Fruit fly (Drosophila melanogaster) whole organism, embryonic: ENCODE results near the gene CG8563.

Experiments
- CG11085 ChIP-seq: fragments of 200-800 bp; sonication (Bioruptor generic); IDR thresholded peaks from 2 replicates; pipeline ENCODE4 v1.3.6; 2022; ENCODE audit warnings: missing biosample characterization, missing genetic modification characterization
- CG11560 ChIP-seq: fragments of 200-800 bp; sonication (Bioruptor generic); IDR thresholded peaks from 3 replicates; pipeline ENCODE4 v1.3.6; 2022; ENCODE audit warnings: missing biosample characterization, missing genetic modification characterization
- CG12659 ChIP-seq: fragments of 200-800 bp; sonication (Bioruptor generic); optimal IDR thresholded peaks from 3 replicates; lab custom pipeline; 2017; ENCODE audit warnings: mild to moderate bottlenecking, missing biosample characterization, missing genetic modification reagents, missing genetic modification characterization
- CG14667 ChIP-seq: fragments of 200-800 bp; sonication (Bioruptor generic); IDR thresholded peaks from 2 replicates; pipeline ENCODE4 v1.3.6; 2022; ENCODE audit warnings: missing biosample characterization, missing genetic modification characterization
- CG17385 ChIP-seq: fragments of 200-800 bp; sonication (Bioruptor generic); optimal IDR thresholded peaks from 3 replicates; lab custom pipeline; 2018; ENCODE audit warnings: missing biosample characterization, mild to moderate bottlenecking, missing genetic modification characterization
- CG18262 ChIP-seq: fragments of 200-800 bp; optimal IDR thresholded peaks from 3 replicates; lab custom pipeline; 2019; ENCODE audit warnings: missing biosample characterization, mild to moderate bottlenecking, missing genetic modification characterization, moderate library complexity
- CG2199 ChIP-seq: fragments of 200-800 bp; sonication (Bioruptor generic); IDR thresholded peaks from 3 replicates; pipeline ENCODE4 v1.3.6; 2022; ENCODE audit warnings: missing biosample characterization, missing genetic modification characterization
- CG2712 ChIP-seq: fragments of 200-800 bp; optimal IDR thresholded peaks from 3 replicates; lab custom pipeline; 2019; ENCODE audit warnings: missing biosample characterization, mild to moderate bottlenecking, missing genetic modification characterization, moderate library complexity
- CG32767 ChIP-seq: fragments of 200-800 bp; sonication (Bioruptor generic); IDR thresholded peaks from 2 replicates; pipeline ENCODE4 v1.3.6; 2022; ENCODE audit warnings: missing biosample characterization, missing genetic modification characterization
- CG34422 ChIP-seq: fragments of 200-800 bp; sonication (Bioruptor generic); IDR thresholded peaks from 3 replicates; pipeline ENCODE4 v1.3.6; 2022; ENCODE audit warnings: missing biosample characterization, missing genetic modification characterization
- CG3995 ChIP-seq: fragments of 200-800 bp; sonication (Bioruptor generic); optimal IDR thresholded peaks from 3 replicates; lab custom pipeline; 2016; ENCODE audit warnings: missing biosample characterization, missing genetic modification characterization
- CG7372 ChIP-seq: fragments of 200-800 bp; sonication (Bioruptor generic); IDR thresholded peaks from 2 replicates; pipeline ENCODE4 v1.3.6; 2022; ENCODE audit warnings: missing biosample characterization, missing genetic modification characterization
- CG7839 ChIP-seq: fragments of 200-800 bp; sonication (Bioruptor generic); optimal IDR thresholded peaks from 3 replicates; lab custom pipeline; 2018; ENCODE audit warnings: missing biosample characterization, mild to moderate bottlenecking, missing genetic modification characterization, moderate library complexity
- CG9932 ChIP-seq: fragments of 200-800 bp; sonication (Bioruptor generic); IDR thresholded peaks from 2 replicates; pipeline ENCODE4 v1.3.6; 2022; ENCODE audit warnings: missing biosample characterization, missing genetic modification characterization
- Dad ChIP-seq: fragments of 200-800 bp; sonication (Bioruptor generic); optimal IDR thresholded peaks from 3 replicates; lab custom pipeline; 2016; ENCODE audit warnings: missing biosample characterization, missing genetic modification characterization
- Dfd ChIP-seq, 2 experiments: fragments of >200 bp; optimal IDR thresholded peaks; 2 replicates each; lab custom pipeline; 2017; ENCODE audit warnings: missing biosample characterization in 2 of 2, missing genetic modification characterization in 2 of 2
- Doc3 ChIP-seq: fragments of 200-800 bp; sonication (Bioruptor generic); IDR thresholded peaks from 3 replicates; pipeline ENCODE4 v1.3.6; 2022; ENCODE audit warnings: missing biosample characterization, missing genetic modification characterization; ENCODE audit not compliant: partially characterized antibody
- ERR ChIP-seq: fragments of 200-800 bp; sonication (Bioruptor generic); optimal IDR thresholded peaks from 2 replicates; lab custom pipeline; 2016; ENCODE audit warnings: missing biosample characterization, missing genetic modification characterization
- Fer1 ChIP-seq: fragments of 200-800 bp; sonication (Bioruptor generic); optimal IDR thresholded peaks from 2 replicates; lab custom pipeline; 2017; ENCODE audit warnings: missing biosample characterization, mild to moderate bottlenecking, missing genetic modification characterization
- Fer2 ChIP-seq: fragments of 200-800 bp; sonication (Bioruptor generic); optimal IDR thresholded peaks from 2 replicates; lab custom pipeline; 2018; ENCODE audit warnings: missing biosample characterization, mild to moderate bottlenecking, missing genetic modification characterization, moderate library complexity
- HmgD ChIP-seq: fragments of 200-800 bp; sonication (Bioruptor generic); optimal IDR thresholded peaks from 3 replicates; lab custom pipeline; 2016; ENCODE audit warnings: missing biosample characterization, missing genetic modification characterization
- Hr78 ChIP-seq, 2 experiments: fragments of 200-800 bp in 1 of 2; fragments of >200 bp in 1 of 2; sonication (Bioruptor generic) in 1 of 2; optimal IDR thresholded peaks; 2 replicates each; lab custom pipeline; 2017 to 2019; ENCODE audit warnings: missing biosample characterization in 2 of 2, missing genetic modification characterization in 2 of 2, mild to moderate bottlenecking in 1 of 2, moderate library complexity in 1 of 2
- Jarid2 ChIP-seq: fragments of 200-800 bp; sonication (Bioruptor generic); optimal IDR thresholded peaks from 3 replicates; lab custom pipeline; 2017; ENCODE audit warnings: mild to moderate bottlenecking, missing biosample characterization, missing genetic modification reagents, missing genetic modification characterization
- Max ChIP-seq: fragments of 200-800 bp; sonication (Bioruptor generic); optimal IDR thresholded peaks from 2 replicates; lab custom pipeline; 2016; ENCODE audit warnings: missing biosample characterization, mild to moderate bottlenecking, missing genetic modification characterization
- Myb ChIP-seq: fragments of 200-800 bp; sonication (Bioruptor generic); optimal IDR thresholded peaks from 2 replicates; lab custom pipeline; 2016; ENCODE audit warnings: missing biosample characterization, missing genetic modification characterization
- NC2α ChIP-seq: fragments of 200-800 bp; sonication (Bioruptor generic); optimal IDR thresholded peaks from 2 replicates; lab custom pipeline; 2016; ENCODE audit warnings: missing biosample characterization, missing genetic modification characterization
- Neu2 ChIP-seq: fragments of 200-800 bp; sonication (Bioruptor generic); optimal IDR thresholded peaks from 3 replicates; lab custom pipeline; 2016; ENCODE audit warnings: missing biosample characterization, missing genetic modification characterization, borderline replicate concordance
- Nf-YA ChIP-seq: fragments of 200-800 bp; sonication (Bioruptor generic); IDR thresholded peaks from 2 replicates; pipeline ENCODE4 v1.3.6; 2022; ENCODE audit warnings: missing biosample characterization, missing genetic modification characterization
- Oaz ChIP-seq: fragments of 200-800 bp; sonication (Bioruptor generic); IDR thresholded peaks from 2 replicates; pipeline ENCODE4 v1.3.6; 2022; ENCODE audit warnings: missing biosample characterization, missing genetic modification characterization
- PHDP ChIP-seq: fragments of 200-800 bp; sonication (Bioruptor generic); optimal IDR thresholded peaks from 3 replicates; lab custom pipeline; 2018; ENCODE audit warnings: missing biosample characterization, mild to moderate bottlenecking, missing genetic modification characterization, moderate library complexity
- Ravus ChIP-seq: fragments of 200-800 bp; sonication (Bioruptor generic); IDR thresholded peaks from 2 replicates; pipeline ENCODE4 v1.3.6; 2022; ENCODE audit warnings: missing biosample characterization, missing genetic modification characterization
- Rfx ChIP-seq: fragments of 200-800 bp; sonication (Bioruptor generic); IDR thresholded peaks from 2 replicates; pipeline ENCODE4 v1.3.6; 2022; ENCODE audit warnings: missing biosample characterization, missing genetic modification characterization
- TFAM ChIP-seq: fragments of 200-800 bp; sonication (Bioruptor generic); optimal IDR thresholded peaks from 2 replicates; lab custom pipeline; 2017; ENCODE audit warnings: missing biosample characterization, missing genetic modification characterization, inconsistent platforms
- az2 ChIP-seq: fragments of 200-800 bp; sonication (Bioruptor generic); optimal IDR thresholded peaks from 3 replicates; lab custom pipeline; 2016; ENCODE audit warnings: missing biosample characterization, missing genetic modification characterization
- bab2 ChIP-seq: fragments of 200-800 bp; sonication (Bioruptor generic); optimal IDR thresholded peaks from 2 replicates; lab custom pipeline; 2016; ENCODE audit warnings: missing biosample characterization, missing genetic modification characterization
- dati ChIP-seq: fragments of 200-800 bp; sonication (Bioruptor generic); IDR thresholded peaks from 2 replicates; pipeline ENCODE4 v1.3.6; 2022; ENCODE audit warnings: missing biosample characterization, missing genetic modification characterization
- fd96Cb ChIP-seq: fragments of 200-800 bp; sonication (Bioruptor generic); optimal IDR thresholded peaks from 2 replicates; lab custom pipeline; 2018; ENCODE audit warnings: missing biosample characterization, mild to moderate bottlenecking, missing genetic modification characterization, moderate library complexity
- gt ChIP-seq: fragments of 200-800 bp; sonication (Bioruptor generic); IDR thresholded peaks from 2 replicates; pipeline ENCODE4 v1.3.6; 2022; ENCODE audit warnings: missing biosample characterization, missing genetic modification characterization
- hbn ChIP-seq: fragments of 200-800 bp; sonication (Bioruptor generic); IDR thresholded peaks from 2 replicates; pipeline ENCODE4 v1.3.6; 2022; ENCODE audit warnings: missing biosample characterization, missing genetic modification characterization; ENCODE audit not compliant: partially characterized antibody
- ind ChIP-seq: fragments of 200-800 bp; sonication (Bioruptor generic); optimal IDR thresholded peaks from 3 replicates; lab custom pipeline; 2016; ENCODE audit warnings: missing biosample characterization, missing genetic modification characterization
- jumu ChIP-seq: fragments of 200-800 bp; sonication (Bioruptor generic); optimal IDR thresholded peaks from 3 replicates; lab custom pipeline; 2016; ENCODE audit warnings: missing biosample characterization, missing genetic modification characterization
- ken ChIP-seq: fragments of 200-800 bp; sonication (Bioruptor generic); IDR thresholded peaks from 3 replicates; pipeline ENCODE4 v1.3.6; 2022; ENCODE audit warnings: missing biosample characterization, missing genetic modification characterization
- lola ChIP-seq, 3 experiments: fragments of >200 bp in 2 of 3; fragments of 200-800 bp in 1 of 3; sonication (Bioruptor generic) in 1 of 3; optimal IDR thresholded peaks; 2 replicates each; lab custom pipeline; 2017 to 2019; ENCODE audit warnings: missing biosample characterization in 3 of 3, missing genetic modification characterization in 3 of 3, mild to moderate bottlenecking in 1 of 3, moderate library complexity in 1 of 3
- luna ChIP-seq: fragments of 200-800 bp; sonication (Bioruptor generic); optimal IDR thresholded peaks from 2 replicates; lab custom pipeline; 2016; ENCODE audit warnings: missing biosample characterization, missing genetic modification characterization
- sd ChIP-seq: fragments of 200-800 bp; sonication (Bioruptor generic); optimal IDR thresholded peaks from 3 replicates; lab custom pipeline; 2018; ENCODE audit warnings: missing biosample characterization, mild to moderate bottlenecking, missing genetic modification characterization, moderate library complexity
- tll ChIP-seq, 2 experiments: fragments of 200-800 bp in 1 of 2; fragments of >200 bp in 1 of 2; sonication (Bioruptor generic) in 1 of 2; optimal IDR thresholded peaks; 2 replicates each; lab custom pipeline; 2017 to 2019; ENCODE audit warnings: missing biosample characterization in 2 of 2, missing genetic modification characterization in 2 of 2, mild to moderate bottlenecking in 1 of 2, moderate library complexity in 1 of 2
- wdn ChIP-seq: fragments of 200-800 bp; sonication (Bioruptor generic); IDR thresholded peaks from 2 replicates; pipeline ENCODE4 v1.3.6; 2022; ENCODE audit warnings: missing biosample characterization, missing genetic modification characterization
- yki ChIP-seq: fragments of >200 bp; optimal IDR thresholded peaks from 3 replicates; lab custom pipeline; 2018
- zen2 ChIP-seq: fragments of 200-800 bp; sonication (Bioruptor generic); IDR thresholded peaks from 3 replicates; pipeline ENCODE4 v1.3.6; 2022; ENCODE audit warnings: missing biosample characterization, missing genetic modification characterization; ENCODE audit not compliant: partially characterized antibody
- zfh2 ChIP-seq: fragments of 200-800 bp; sonication (Bioruptor generic); optimal IDR thresholded peaks from 2 replicates; lab custom pipeline; 2016; ENCODE audit warnings: missing biosample characterization, missing genetic modification characterization

The CG8563 gene

dm6 chr3L:7360324-7360852 is 30.2 kb upstream of the CG8563 start, which contains the start of gene Sec63 (continued):
- TF ChIP-seq hbn (GFP tag; lab: Robert Waterston, UW) (peak; percentile 72), gt (GFP tag; lab: Robert Waterston, UW) (no peak), zfh2 (GFP tag; lab: Kevin White, UChicago) (peak; percentile 22), ken (GFP tag; lab: Robert Waterston, UW) (peak; percentile 48; the same call in 1 of the 3 replicates), CG11560 (tag; lab: Robert Waterston, UW) (no peak), Ravus (GFP tag; lab: Robert Waterston, UW) (0 out of 2 replicates have a peak, but pooled peaks have one; percentile 9), CG9932 (GFP tag; lab: Robert Waterston, UW) (peak; percentile 78), luna (GFP tag; lab: Kevin White, UChicago) (peak; percentile 22), PHDP (tag; lab: Kevin White, UChicago) (no peak), CG7839 (tag; lab: Kevin White, UChicago) (peak; percentile 49), CG32767 (GFP tag; lab: Robert Waterston, UW) (peak; percentile 20; the same call in 1 of the 2 replicates), Oaz (GFP tag; lab: Robert Waterston, UW) (no peak), fd96Cb (tag; lab: Kevin White, UChicago) (peak; percentile 7), CG2712 (tag; lab: Kevin White, UChicago) (peak; percentile 31), CG12659 (GFP tag; lab: Kevin White, UChicago) (peak; percentile 76), Nf-YA (GFP tag; lab: Robert Waterston, UW) (no peak), wdn (GFP tag; lab: Robert Waterston, UW) (peak; percentile 25; the same call in 1 of the 2 replicates), CG34422 (GFP tag; lab: Robert Waterston, UW) (peak; percentile 85), CG3995 (peak; percentile 27), Rfx (GFP tag; lab: Robert Waterston, UW) (peak; percentile 80), CG17385 (no peak), CG18262 (tag; lab: Kevin White, UChicago) (peak; percentile 26), TFAM (GFP tag; lab: Kevin White, UChicago) (no peak), lola (GFP tag; optimal IDR thresholded peaks at IDR 0.05; lab: Kevin White, UChicago) (no peak), az2 (GFP tag; lab: Kevin White, UChicago) (peak; percentile 47), dati (GFP tag; lab: Robert Waterston, UW) (no peak), CG11085 (peak; percentile 22; the same call in 1 of the 2 replicates), CG2199 (GFP tag; lab: Robert Waterston, UW) (peak; percentile 23; the same call in 1 of the 3 replicates), Max (peak; percentile 58), jumu (peak; percentile 39), Doc3 (peak; percentile 70), Dfd (GFP tag; optimal IDR thresholded peaks at IDR 0.05; lab: Kevin White, UChicago) (no peak), Jarid2 (GFP tag; lab: Kevin White, UChicago) (peak; percentile 6), NC2α (GFP tag; lab: Kevin White, UChicago) (no peak), ERR (no peak), CG14667 (GFP tag; lab: Robert Waterston, UW) (no peak), Neu2 (GFP tag; lab: Kevin White, UChicago) (no peak), tll (GFP tag; optimal IDR thresholded peaks at IDR 0.05; lab: Kevin White, UChicago) (no peak), Dad (GFP tag; lab: Kevin White, UChicago) (peak; percentile 51), Myb (GFP tag; lab: Kevin White, UChicago) (peak; percentile 1), zen2 (GFP tag; lab: Robert Waterston, UW) (peak; percentile 62; the same call in 2 of the 3 replicates), Fer1 (GFP tag; lab: Kevin White, UChicago) (peak; percentile 4), CG7372 (GFP tag; lab: Robert Waterston, UW) (peak; percentile 43; the same call in 1 of the 2 replicates), HmgD (GFP tag; lab: Kevin White, UChicago) (peak; percentile 53), bab2 (GFP tag; lab: Kevin White, UChicago) (no peak), sd (tag; lab: Kevin White, UChicago) (peak; percentile 19), Hr78 (GFP tag; optimal IDR thresholded peaks at IDR 0.05; lab: Kevin White, UChicago) (no peak), ind (GFP tag; lab: Kevin White, UChicago) (peak; percentile 35), yki (lab: Kevin White, UChicago) (no peak), Fer2 (tag; lab: Kevin White, UChicago) (peak; percentile 26)
